Worm (Caenorhabditis elegans): ENCODE data around the gene flp-24.

DNA sequence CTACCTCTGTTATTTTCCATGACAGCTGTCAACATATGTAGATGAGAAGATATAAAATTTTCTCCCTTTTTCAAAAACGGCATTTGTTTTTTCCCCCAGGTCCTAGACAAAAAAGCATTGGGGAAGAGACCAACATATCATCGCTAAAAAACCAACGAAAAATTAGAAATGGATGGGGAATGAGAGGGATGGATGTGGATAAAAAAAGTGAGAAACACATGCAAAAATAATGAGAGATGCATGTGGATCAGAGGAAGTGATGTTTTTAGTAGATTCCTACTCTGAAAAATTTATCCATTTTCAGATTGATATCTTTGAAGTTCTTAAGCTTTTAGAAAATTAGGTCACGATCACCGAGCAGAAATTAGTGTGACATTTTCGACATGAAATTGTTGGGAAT lies 37.6 kb downstream of the flp-24 start:
- TF ChIP-seq ztf-11 (tag; optimal IDR thresholded peaks at IDR 0.05) (no peak), nhr-76 (tag; optimal IDR thresholded peaks at IDR 0.05) (no peak), hlh-1 (tag; optimal IDR thresholded peaks at IDR 0.05) (no peak), lin-13 (tag; optimal IDR thresholded peaks at IDR 0.05) (no peak), tbx-8 (GFP tag; optimal IDR thresholded peaks at IDR 0.05) (no peak), M03D4.4 (tag; optimal IDR thresholded peaks at IDR 0.05) (no peak), unc-39 (tag; optimal IDR thresholded peaks at IDR 0.05) (no peak), elt-3 (tag; optimal IDR thresholded peaks at IDR 0.05) (no peak), lsy-2 (tag; optimal IDR thresholded peaks at IDR 0.05) (no peak), nhr-237 (tag; optimal IDR thresholded peaks at IDR 0.05) (no peak), snpc-4 (tag; optimal IDR thresholded peaks at IDR 0.05) (no peak), ceh-83 (GFP tag; optimal IDR thresholded peaks at IDR 0.05) (no peak), mep-1 (tag; optimal IDR thresholded peaks at IDR 0.05) (no peak)
